Worm (Caenorhabditis elegans) whole organism, L3 larva: Measurements from ENCODE around the gene H09F14.1.

Experiments
- R02D3.7 ChIP-seq: fragments of 150-350 bp; optimal IDR thresholded peaks from 2 replicates; lab custom pipeline; 2014; ENCODE audit warnings: missing biosample characterization, missing genetic modification characterization
- ZK546.5 ChIP-seq: sonication (generic microtip); optimal IDR thresholded peaks from 2 replicates; lab custom pipeline; 2017; ENCODE audit warnings: missing biosample characterization, missing genetic modification characterization
- aly-2 ChIP-seq: fragments of 150-350 bp; optimal IDR thresholded peaks from 2 replicates; lab custom pipeline; 2014; ENCODE audit warnings: missing biosample characterization, missing genetic modification characterization
- ceh-28 ChIP-seq: fragments of 150-350 bp; optimal IDR thresholded peaks from 2 replicates; lab custom pipeline; 2014; ENCODE audit warnings: missing biosample characterization, missing genetic modification reagents, missing genetic modification characterization
- ceh-82 ChIP-seq: fragments of 150-350 bp; optimal IDR thresholded peaks from 2 replicates; lab custom pipeline; 2014; ENCODE audit warnings: missing biosample characterization, missing genetic modification characterization
- ceh-9 ChIP-seq: sonication (generic microtip); optimal IDR thresholded peaks from 2 replicates; lab custom pipeline; 2018; ENCODE audit warnings: missing biosample characterization, missing genetic modification characterization
- egl-27 ChIP-seq: sonication (generic microtip); optimal IDR thresholded peaks from 4 replicates; lab custom pipeline; 2017; ENCODE audit warnings: missing biosample characterization, missing genetic modification reagents, missing genetic modification characterization
- egl-5 ChIP-seq: fragments of 150-350 bp; optimal IDR thresholded peaks from 2 replicates; lab custom pipeline; 2017; ENCODE audit warnings: missing biosample characterization, missing genetic modification reagents, missing genetic modification characterization, inconsistent platforms
- elt-2 ChIP-seq: sonication (generic microtip); optimal IDR thresholded peaks from 2 replicates; lab custom pipeline; 2016; ENCODE audit warnings: missing genetic modification reagents, mild to moderate bottlenecking, missing genetic modification characterization, missing compliant biosample characterization
- elt-3 ChIP-seq, 3 experiments: fragments of 150-350 bp in 1 of 3; sonication (generic microtip) in 2 of 3; optimal IDR thresholded peaks; 2 replicates in 2 of 3; 4 replicates in 1 of 3; lab custom pipeline; 2014 to 2017; ENCODE audit warnings: missing biosample characterization in 3 of 3, missing genetic modification characterization in 3 of 3
- fkh-2 ChIP-seq: fragments of 150-350 bp; optimal IDR thresholded peaks from 2 replicates; lab custom pipeline; 2014; ENCODE audit warnings: missing biosample characterization, missing genetic modification reagents, missing genetic modification characterization
- fos-1 ChIP-seq: fragments of 150-350 bp; optimal IDR thresholded peaks from 2 replicates; lab custom pipeline; 2014; ENCODE audit warnings: missing biosample characterization, missing genetic modification characterization
- hmg-11 ChIP-seq: sonication (generic microtip); optimal IDR thresholded peaks from 2 replicates; lab custom pipeline; 2016; ENCODE audit warnings: missing genetic modification characterization, missing compliant biosample characterization
- jun-1 ChIP-seq: fragments of 150-350 bp; optimal IDR thresholded peaks from 2 replicates; lab custom pipeline; 2014; ENCODE audit warnings: missing biosample characterization, missing genetic modification reagents, missing genetic modification characterization
- lin-15B ChIP-seq: fragments of 150-350 bp; optimal IDR thresholded peaks from 2 replicates; lab custom pipeline; 2014; ENCODE audit warnings: missing biosample characterization, missing genetic modification characterization
- lsy-12 ChIP-seq: sonication (generic microtip); optimal IDR thresholded peaks from 2 replicates; lab custom pipeline; 2016; ENCODE audit warnings: mild to moderate bottlenecking, missing genetic modification characterization, missing compliant biosample characterization
- mdl-1 ChIP-seq: fragments of 150-350 bp; optimal IDR thresholded peaks from 2 replicates; lab custom pipeline; 2014; ENCODE audit warnings: missing biosample characterization, missing genetic modification characterization
- mml-1 ChIP-seq: fragments of 150-350 bp; sonication (generic microtip); optimal IDR thresholded peaks from 3 replicates; lab custom pipeline; 2014; ENCODE audit warnings: missing biosample characterization, missing genetic modification characterization
- nfya-1 ChIP-seq: sonication (generic microtip); optimal IDR thresholded peaks from 2 replicates; lab custom pipeline; 2017; ENCODE audit warnings: missing genetic modification characterization, mild to moderate bottlenecking, missing compliant biosample characterization, antibody characterized with exemption, moderate library complexity; ENCODE audit not compliant: insufficient read depth
- nhr-11 ChIP-seq: fragments of 150-350 bp; optimal IDR thresholded peaks from 2 replicates; lab custom pipeline; 2014; ENCODE audit warnings: missing biosample characterization, missing genetic modification characterization
- nhr-12 ChIP-seq: fragments of 150-350 bp; optimal IDR thresholded peaks from 2 replicates; lab custom pipeline; 2014; ENCODE audit warnings: missing biosample characterization, missing genetic modification characterization
- nhr-23 ChIP-seq: fragments of 150-350 bp; optimal IDR thresholded peaks from 2 replicates; lab custom pipeline; 2014; ENCODE audit warnings: missing biosample characterization, missing genetic modification reagents, missing genetic modification characterization
- nhr-25 ChIP-seq: sonication (generic microtip); optimal IDR thresholded peaks from 2 replicates; lab custom pipeline; 2017; ENCODE audit warnings: missing biosample characterization, missing genetic modification characterization
- nhr-43 ChIP-seq: sonication (generic microtip); optimal IDR thresholded peaks from 2 replicates; lab custom pipeline; 2016; ENCODE audit warnings: mild to moderate bottlenecking, missing genetic modification characterization, missing compliant biosample characterization; ENCODE audit not compliant: poor library complexity, severe bottlenecking
- nhr-76 ChIP-seq: fragments of 150-350 bp; sonication (generic microtip); optimal IDR thresholded peaks from 5 replicates; lab custom pipeline; 2014; ENCODE audit warnings: missing biosample characterization, missing genetic modification characterization
- nhr-77 ChIP-seq: fragments of 150-350 bp; optimal IDR thresholded peaks from 2 replicates; lab custom pipeline; 2014; ENCODE audit warnings: missing biosample characterization, missing genetic modification characterization
- pha-4 ChIP-seq: fragments of 150-350 bp; optimal IDR thresholded peaks from 2 replicates; lab custom pipeline; 2014; ENCODE audit warnings: missing biosample characterization, missing genetic modification reagents, missing genetic modification characterization
- sea-2 ChIP-seq: fragments of 150-350 bp; sonication (generic microtip); optimal IDR thresholded peaks from 4 replicates; lab custom pipeline; 2014; ENCODE audit warnings: missing biosample characterization, missing genetic modification reagents, missing genetic modification characterization
- snpc-4 ChIP-seq: fragments of 150-350 bp; optimal IDR thresholded peaks from 2 replicates; lab custom pipeline; 2014; ENCODE audit warnings: missing biosample characterization, missing genetic modification characterization
- tbx-2 ChIP-seq: sonication (generic microtip); optimal IDR thresholded peaks from 2 replicates; lab custom pipeline; 2016; ENCODE audit warnings: mild to moderate bottlenecking, missing genetic modification characterization, missing compliant biosample characterization
- unc-39 ChIP-seq: sonication (generic microtip); optimal IDR thresholded peaks from 4 replicates; lab custom pipeline; 2017; ENCODE audit warnings: missing biosample characterization, missing genetic modification characterization
- zag-1 ChIP-seq: fragments of 150-350 bp; optimal IDR thresholded peaks from 2 replicates; lab custom pipeline; 2014; ENCODE audit warnings: missing biosample characterization, missing genetic modification characterization
- ztf-4 ChIP-seq: fragments of 150-350 bp; optimal IDR thresholded peaks from 2 replicates; lab custom pipeline; 2014; ENCODE audit warnings: missing biosample characterization, missing genetic modification characterization

The H09F14.1 gene

ce11 chrV:10602051-10602937, 13.1 kb downstream of the H09F14.1 start, which contains the start of gene H27A22.1:
TSS of gene H27A22.1 (plus strand) at chrV:10602555.
- TF ChIP-seq mdl-1 (tag; lab: Kevin White, UChicago) (no peak), ceh-9 (no peak), elt-3 (tag; optimal IDR thresholded peaks at IDR 0.05; lab: Kevin White, UChicago) (no peak), tbx-2 (tag; lab: Kevin White, UChicago) (no peak), fkh-2 (tag; lab: Kevin White, UChicago) (no peak), egl-27 (tag; lab: Kevin White, UChicago) (no peak), nhr-43 (tag; lab: Kevin White, UChicago) (no peak), lsy-12 (tag; lab: Kevin White, UChicago) (no peak), R02D3.7 (no peak), zag-1 (tag; lab: Kevin White, UChicago) (no peak), jun-1 (tag; lab: Kevin White, UChicago) (no peak), nhr-23 (peak; percentile 57), pha-4 (tag; lab: Kevin White, UChicago) (peak; percentile 35), aly-2 (tag; lab: Kevin White, UChicago) (no peak), fos-1 (no peak)
- TF ChIP-seq, all 47 proteins: peak for 2

ce11 chrV:10598670-10599154, 16.7 kb downstream of the H09F14.1 start, which contains the start of gene scpl-4:
TSS of gene scpl-4 (plus strand) at chrV:10599104.
- TF ChIP-seq ceh-28 (tag; lab: Kevin White, UChicago) = no peak
- TF ChIP-seq nhr-23 = no peak
- TF ChIP-seq elt-3 (tag; optimal IDR thresholded peaks at IDR 0.05; lab: Kevin White, UChicago) = no peak
- no peak for TF ChIP-seq nhr-11

- TF ChIP-seq ZK546.5 (tag; lab: Kevin White, UChicago) (no peak), ceh-82 (tag; lab: Kevin White, UChicago) (no peak), hmg-11 (tag; lab: Kevin White, UChicago) (no peak), tbx-2 (tag; lab: Kevin White, UChicago) (no peak), nhr-25 (no peak), elt-2 (tag; lab: Kevin White, UChicago) (no peak), egl-27 (tag; lab: Kevin White, UChicago) (no peak), aly-2 (tag; lab: Kevin White, UChicago) (no peak), mml-1 (tag; lab: Kevin White, UChicago) (no peak), unc-39 (tag; lab: Kevin White, UChicago) (no peak), lsy-12 (tag; lab: Kevin White, UChicago) (no peak), egl-5 (tag; lab: Kevin White, UChicago) (no peak), nhr-43 (tag; lab: Kevin White, UChicago) (no peak), snpc-4 (tag; lab: Kevin White, UChicago) (no peak), fos-1 (no peak), ztf-4 (tag; lab: Kevin White, UChicago) (no peak), pha-4 (tag; lab: Kevin White, UChicago) (no peak), lin-15B (tag; lab: Kevin White, UChicago) (no peak), nfya-1 (tag; lab: Kevin White, UChicago) (no peak), sea-2 (GFP tag; lab: Kevin White, UChicago) (no peak)
These were observed 18.2 kb downstream of the H09F14.1 start, which contains the start of gene T21C9.13 for ce11 chrV:10597234-10597633. TSS of gene T21C9.13 (plus strand) at chrV:10597266.

ce11 chrV:10594810-10595209, 20.6 kb downstream of the H09F14.1 start, which contains the start of gene T21C9.11:
TSS of gene T21C9.11 (minus strand) at chrV:10594910.
- TF ChIP-seq nhr-76 (tag; lab: Kevin White, UChicago) (no peak), hmg-11 (tag; lab: Kevin White, UChicago) (no peak), pha-4 (tag; lab: Kevin White, UChicago) (no peak), aly-2 (tag; lab: Kevin White, UChicago) (no peak), R02D3.7 (no peak), elt-3 (tag; optimal IDR thresholded peaks at IDR 0.05; lab: Kevin White, UChicago) (no peak), nhr-77 (no peak), fos-1 (no peak), nhr-25 (no peak), nhr-12 (tag; lab: Kevin White, UChicago) (no peak)
